Worm (Caenorhabditis elegans): Measurements from ENCODE around the gene cav-1.
"Not testable (repeated sequence)": the region's sequence is repeated elsewhere in the genome, so short reads cannot be mapped to it uniquely, and the experiment has no call there.

- not testable (repeated sequence) for TF ChIP-seq ama-1 (optimal IDR thresholded peaks at IDR 0.05); ceh-13 (GFP tag; optimal IDR thresholded peaks at IDR 0.05); ets-7 (tag; optimal IDR thresholded peaks at IDR 0.05); scrt-1 (GFP tag; IDR thresholded peaks at IDR 0.05); hmg-4 (GFP tag; optimal IDR thresholded peaks at IDR 0.05)
Measured at ce11 chrIV:9767054-9767453, 5.3 kb upstream of the cav-1 start, which contains the start of gene msp-79.
